Worm (Caenorhabditis elegans): ENCODE data around the gene F26F2.3.

DNA sequence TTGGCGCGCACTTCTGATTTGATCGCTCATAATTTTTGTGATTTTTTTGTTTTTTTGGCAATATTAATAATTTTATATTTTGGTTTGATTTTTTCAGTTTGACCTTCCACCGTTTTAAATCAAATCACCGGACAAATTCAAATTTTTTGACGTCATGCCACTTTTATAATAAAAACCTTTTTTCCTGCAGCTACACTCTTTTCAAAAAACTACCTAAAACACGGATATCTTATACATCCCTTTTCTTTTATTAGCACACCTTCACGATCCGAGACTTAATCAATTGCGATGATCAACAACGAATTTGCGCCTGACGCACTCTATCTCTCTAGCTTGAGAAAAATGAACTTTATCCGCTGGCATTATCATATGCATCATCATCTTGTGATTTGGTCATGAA lies 43.1 kb upstream of the F26F2.3 start, which contains the start of gene grd-2:
- TF ChIP-seq ama-1 (optimal IDR thresholded peaks at IDR 0.05) (no peak), tra-4 (tag; optimal IDR thresholded peaks at IDR 0.05) (no peak), hnd-1 (tag; optimal IDR thresholded peaks at IDR 0.05) (no peak), flt-1 (GFP tag; IDR thresholded peaks at IDR 0.05) (no peak), tbx-11 (GFP tag; IDR thresholded peaks at IDR 0.05) (no peak), hmg-4 (GFP tag; optimal IDR thresholded peaks at IDR 0.05) (no peak), hmbx-1 (tag; optimal IDR thresholded peaks at IDR 0.05) (no peak), ets-7 (tag; optimal IDR thresholded peaks at IDR 0.05) (no peak), F13C5.2 (tag; optimal IDR thresholded peaks at IDR 0.05) (no peak)

Measured in whole organism, early embryonic.